Fruit fly (Drosophila melanogaster): Measurements from ENCODE around the gene CG15771.
A peak's percentile ranks its signal among the peaks of the same experiment; 100 is the strongest.

The CG15771 gene

dm6 chrX:5737157-5737556 lies 18.2 kb upstream of the CG15771 start (continued):
- TF ChIP-seq gsb (GFP tag; IDR thresholded peaks at IDR 0.05) (no peak), CG5245 (GFP tag; optimal IDR thresholded peaks at IDR 0.05) (no peak), fd3F (GFP tag; optimal IDR thresholded peaks at IDR 0.05) (no peak), dpn (GFP tag; optimal IDR thresholded peaks at IDR 0.05) (peak in 1 of 2 experiments; percentile 10), lmd (GFP tag; IDR thresholded peaks at IDR 0.05) (peak; percentile 30; the same call in 1 of the 2 replicates), gsb-n (tag; optimal IDR thresholded peaks at IDR 0.05) (no peak), gcm (GFP tag; optimal IDR thresholded peaks at IDR 0.05) (no peak), Camta (GFP tag; optimal IDR thresholded peaks at IDR 0.05) (no peak), Xbp1 (GFP tag; optimal IDR thresholded peaks at IDR 0.05) (peak; percentile 6), NK7.1 (GFP tag; optimal IDR thresholded peaks at IDR 0.05) (no peak), Vsx1 (GFP tag; optimal IDR thresholded peaks at IDR 0.05) (no peak), nau (GFP tag; optimal IDR thresholded peaks at IDR 0.05) (no peak), HmgZ (tag; optimal IDR thresholded peaks at IDR 0.05) (no peak), mld (GFP tag; IDR thresholded peaks at IDR 0.05; ENCODE audit: partially characterized antibody) (no peak), phol (tag; optimal IDR thresholded peaks at IDR 0.05) (no peak), CG16815 (GFP tag; optimal IDR thresholded peaks at IDR 0.05) (peak; percentile 13), cas (GFP tag; IDR thresholded peaks at IDR 0.05) (no peak), CG12236 (GFP tag; optimal IDR thresholded peaks at IDR 0.05) (no peak), CG7839 (tag; optimal IDR thresholded peaks at IDR 0.05) (peak; percentile 29), chif (GFP tag; optimal IDR thresholded peaks at IDR 0.05) (no peak), unpg (GFP tag; optimal IDR thresholded peaks at IDR 0.05) (peak; percentile 7), ATbp (GFP tag; optimal IDR thresholded peaks at IDR 0.05) (no peak), cwo (GFP tag; optimal IDR thresholded peaks at IDR 0.05) (peak; percentile 62), CG3847 (GFP tag; IDR thresholded peaks at IDR 0.05) (peak; percentile 22; the same call in 1 of the 2 replicates), Bgb (GFP tag; IDR thresholded peaks at IDR 0.05; ENCODE audit: partially characterized antibody) (peak; percentile 37; the same call in 1 of the 2 replicates), fd64A (GFP tag; optimal IDR thresholded peaks at IDR 0.05) (no peak), HHEX (GFP tag; optimal IDR thresholded peaks at IDR 0.05) (peak; percentile 45), CG10366 (GFP tag; IDR thresholded peaks at IDR 0.05) (0 out of 2 replicates have a peak, but pooled peaks have one; percentile 11), lilli (GFP tag; optimal IDR thresholded peaks at IDR 0.05) (no peak), CG18764 (GFP tag; optimal IDR thresholded peaks at IDR 0.05) (no peak), sisA (GFP tag; IDR thresholded peaks at IDR 0.05) (peak; percentile 32; the same call in 1 of the 2 replicates), stc (GFP tag; IDR thresholded peaks at IDR 0.05) (no peak), CG12942 (GFP tag; optimal IDR thresholded peaks at IDR 0.05) (peak; percentile 8), CG12104 (GFP tag; optimal IDR thresholded peaks at IDR 0.05) (no peak), Dref (GFP tag; IDR thresholded peaks at IDR 0.05) (no peak), CG1233 (GFP tag; optimal IDR thresholded peaks at IDR 0.05) (no peak), Drgx (GFP tag; IDR thresholded peaks at IDR 0.05) (peak; percentile 59), row (GFP tag; IDR thresholded peaks at IDR 0.05) (peak; percentile 47; the same call in 1 of the 3 replicates), Hr51 (GFP tag; optimal IDR thresholded peaks at IDR 0.05) (peak in 1 of 2 experiments; percentile 2), CG12071 (GFP tag; optimal IDR thresholded peaks at IDR 0.05) (peak; percentile 4), ase (GFP tag; IDR thresholded peaks at IDR 0.05) (peak; percentile 27; the same call in 1 of the 3 replicates), CG14441 (GFP tag; IDR thresholded peaks at IDR 0.05) (peak; percentile 61), gce (GFP tag; IDR thresholded peaks at IDR 0.05) (no peak)

All from whole organism, embryonic.